Fruit fly (Drosophila melanogaster) whole organism, embryonic: ENCODE measurements around the gene TpnC25D.
A peak's percentile ranks its signal among the peaks of the same experiment; 100 is the strongest.

Source experiments
- Ada2b ChIP-seq: fragments of 200-800 bp; sonication (Bioruptor generic); IDR thresholded peaks from 2 replicates; pipeline ENCODE4 v1.3.6; 2022; ENCODE audit warnings: missing biosample characterization, missing genetic modification characterization
- Awh ChIP-seq: fragments of 200-800 bp; sonication (Bioruptor generic); IDR thresholded peaks from 2 replicates; pipeline ENCODE4, ENCODE4 v1.3.6; 2022; ENCODE audit warnings: missing biosample characterization, missing genetic modification characterization
- CG10366 ChIP-seq: fragments of 200-800 bp; sonication (Bioruptor generic); IDR thresholded peaks from 2 replicates; pipeline ENCODE4 v1.3.6; 2022; ENCODE audit warnings: missing biosample characterization, missing genetic modification characterization
- CG15011 ChIP-seq: fragments of 200-800 bp; sonication (Bioruptor generic); optimal IDR thresholded peaks from 3 replicates; lab custom pipeline; 2018; ENCODE audit warnings: missing biosample characterization, mild to moderate bottlenecking, missing genetic modification characterization
- CG17829 ChIP-seq: fragments of 200-800 bp; optimal IDR thresholded peaks from 2 replicates; lab custom pipeline; 2019; ENCODE audit warnings: missing biosample characterization, mild to moderate bottlenecking, missing genetic modification characterization, moderate library complexity
- CG2129 ChIP-seq: fragments of 200-800 bp; sonication (Bioruptor generic); IDR thresholded peaks from 2 replicates; pipeline ENCODE4 v1.3.6; 2022; ENCODE audit warnings: missing biosample characterization, missing genetic modification characterization; ENCODE audit not compliant: partially characterized antibody
- CG3163 ChIP-seq: fragments of 200-800 bp; sonication (Bioruptor generic); optimal IDR thresholded peaks from 3 replicates; lab custom pipeline; 2016; ENCODE audit warnings: missing biosample characterization, missing genetic modification characterization
- CG32772 ChIP-seq: fragments of 200-800 bp; sonication (Bioruptor generic); IDR thresholded peaks from 2 replicates; pipeline ENCODE4 v1.3.6; 2022; ENCODE audit warnings: missing biosample characterization, missing genetic modification characterization
- CG33213 ChIP-seq: fragments of 200-800 bp; sonication (Bioruptor generic); optimal IDR thresholded peaks from 3 replicates; lab custom pipeline; 2016; ENCODE audit warnings: missing biosample characterization, missing genetic modification characterization
- CG3847 ChIP-seq: fragments of 200-800 bp; sonication (Bioruptor generic); IDR thresholded peaks from 2 replicates; pipeline ENCODE4 v1.3.6; 2022; ENCODE audit warnings: missing biosample characterization, missing genetic modification characterization
- CG4328 ChIP-seq: fragments of 200-800 bp; sonication (Bioruptor generic); optimal IDR thresholded peaks from 3 replicates; lab custom pipeline; 2017; ENCODE audit warnings: missing biosample characterization, missing genetic modification reagents, missing genetic modification characterization
- CG7357 ChIP-seq: fragments of 200-800 bp; sonication (Bioruptor generic); IDR thresholded peaks from 3 replicates; pipeline ENCODE4 v1.3.6; 2022; ENCODE audit warnings: missing biosample characterization, missing genetic modification characterization
- CG7786 ChIP-seq: fragments of 200-800 bp; sonication (Bioruptor generic); optimal IDR thresholded peaks from 2 replicates; lab custom pipeline; 2016; ENCODE audit warnings: missing biosample characterization, missing genetic modification characterization
- CG7987 ChIP-seq: fragments of 200-800 bp; sonication (Bioruptor generic); optimal IDR thresholded peaks from 2 replicates; lab custom pipeline; 2018; ENCODE audit warnings: missing biosample characterization, mild to moderate bottlenecking, missing genetic modification characterization, moderate library complexity
- CG8290 ChIP-seq, 3 experiments: fragments of 200-800 bp; sonication (Bioruptor generic); optimal IDR thresholded peaks; 2 replicates each; lab custom pipeline; 2016 to 2019; ENCODE audit warnings: missing biosample characterization in 3 of 3, missing genetic modification characterization in 3 of 3, mild to moderate bottlenecking in 2 of 3, moderate library complexity in 1 of 3
- CG8765 ChIP-seq: fragments of 200-800 bp; sonication (Bioruptor generic); IDR thresholded peaks from 2 replicates; pipeline ENCODE4 v1.3.6; 2022; ENCODE audit warnings: missing biosample characterization, missing genetic modification characterization
- CG9817 ChIP-seq: fragments of 200-800 bp; sonication (Bioruptor generic); optimal IDR thresholded peaks from 2 replicates; lab custom pipeline; 2018; ENCODE audit warnings: missing biosample characterization, mild to moderate bottlenecking, missing genetic modification characterization, moderate library complexity
- Camta ChIP-seq: fragments of 200-800 bp; sonication (Bioruptor generic); optimal IDR thresholded peaks from 2 replicates; lab custom pipeline; 2016; ENCODE audit warnings: missing biosample characterization, missing genetic modification characterization
- D ChIP-seq, 2 experiments: fragments of 200-800 bp in 1 of 2; fragments of >200 bp in 1 of 2; sonication (Bioruptor generic) in 1 of 2; optimal IDR thresholded peaks; 2 replicates in 1 of 2; 3 replicates in 1 of 2; lab custom pipeline; 2017; ENCODE audit warnings: mild to moderate bottlenecking in 1 of 2, missing biosample characterization in 1 of 2, missing genetic modification characterization in 1 of 2, missing genetic modification reagents in 1 of 2
- ERR ChIP-seq: fragments of 200-800 bp; sonication (Bioruptor generic); optimal IDR thresholded peaks from 2 replicates; lab custom pipeline; 2016; ENCODE audit warnings: missing biosample characterization, missing genetic modification characterization
- Fer2 ChIP-seq: fragments of 200-800 bp; sonication (Bioruptor generic); optimal IDR thresholded peaks from 2 replicates; lab custom pipeline; 2018; ENCODE audit warnings: missing biosample characterization, mild to moderate bottlenecking, missing genetic modification characterization, moderate library complexity
- HHEX ChIP-seq: fragments of 200-800 bp; sonication (Bioruptor generic); optimal IDR thresholded peaks from 3 replicates; lab custom pipeline; 2017; ENCODE audit warnings: missing biosample characterization, mild to moderate bottlenecking, missing genetic modification characterization, missing genetic modification reagents
- Hand ChIP-seq: fragments of 200-800 bp; sonication (Bioruptor generic); optimal IDR thresholded peaks from 2 replicates; lab custom pipeline; 2017; ENCODE audit warnings: mild to moderate bottlenecking, missing biosample characterization, missing genetic modification reagents, missing genetic modification characterization
- Hmr ChIP-seq: fragments of 200-800 bp; sonication (Bioruptor generic); optimal IDR thresholded peaks from 3 replicates; lab custom pipeline; 2017; ENCODE audit warnings: mild to moderate bottlenecking, missing biosample characterization, missing genetic modification reagents, missing genetic modification characterization
- Hr51 ChIP-seq, 2 experiments: fragments of 200-800 bp; sonication (Bioruptor generic); optimal IDR thresholded peaks; 2 replicates in 1 of 2; 3 replicates in 1 of 2; lab custom pipeline; 2016 to 2018; ENCODE audit warnings: missing biosample characterization in 2 of 2, missing genetic modification characterization in 2 of 2, mild to moderate bottlenecking in 1 of 2, moderate library complexity in 1 of 2
- MESR4 ChIP-seq: fragments of 200-800 bp; sonication (Bioruptor generic); optimal IDR thresholded peaks from 2 replicates; lab custom pipeline; 2018; ENCODE audit warnings: missing biosample characterization, mild to moderate bottlenecking, missing genetic modification characterization, moderate library complexity
- NfI ChIP-seq: fragments of 200-800 bp; sonication (Bioruptor generic); optimal IDR thresholded peaks from 3 replicates; lab custom pipeline; 2018; ENCODE audit warnings: missing biosample characterization, mild to moderate bottlenecking, missing genetic modification characterization, moderate library complexity
- Sox102F ChIP-seq: fragments of 200-800 bp; sonication (Bioruptor generic); optimal IDR thresholded peaks from 2 replicates; lab custom pipeline; 2018; ENCODE audit warnings: missing biosample characterization, mild to moderate bottlenecking, missing genetic modification characterization, moderate library complexity
- Usf ChIP-seq: fragments of 200-800 bp; sonication (Bioruptor generic); optimal IDR thresholded peaks from 2 replicates; lab custom pipeline; 2017; ENCODE audit warnings: missing genotype, missing biosample characterization, missing genetic modification characterization
- bsh ChIP-seq, 2 experiments: fragments of 200-800 bp; sonication (Bioruptor generic); optimal IDR thresholded peaks; 2 replicates each; lab custom pipeline; 2017 to 2018; ENCODE audit warnings: mild to moderate bottlenecking in 2 of 2, missing biosample characterization in 2 of 2, missing genetic modification characterization in 2 of 2, moderate library complexity in 1 of 2
- crol ChIP-seq: fragments of 200-800 bp; sonication (Bioruptor generic); IDR thresholded peaks from 2 replicates; pipeline ENCODE4 v1.3.6; 2022; ENCODE audit warnings: missing biosample characterization, missing genetic modification characterization
- dati ChIP-seq: fragments of 200-800 bp; sonication (Bioruptor generic); IDR thresholded peaks from 2 replicates; pipeline ENCODE4 v1.3.6; 2022; ENCODE audit warnings: missing biosample characterization, missing genetic modification characterization
- dysf ChIP-seq: fragments of 200-800 bp; sonication (Bioruptor generic); IDR thresholded peaks from 3 replicates; pipeline ENCODE4 v1.3.6; 2022; ENCODE audit warnings: missing biosample characterization, missing genetic modification characterization
- gsb-n ChIP-seq: fragments of 200-800 bp; sonication (Bioruptor generic); optimal IDR thresholded peaks from 3 replicates; lab custom pipeline; 2018; ENCODE audit warnings: missing biosample characterization, mild to moderate bottlenecking, missing genetic modification characterization
- h ChIP-seq: fragments of >200 bp; optimal IDR thresholded peaks from 2 replicates; lab custom pipeline; 2017
- jing ChIP-seq: fragments of 200-800 bp; sonication (Bioruptor generic); optimal IDR thresholded peaks from 2 replicates; lab custom pipeline; 2018; ENCODE audit warnings: missing biosample characterization, mild to moderate bottlenecking, missing genetic modification characterization
- jumu ChIP-seq: fragments of 200-800 bp; sonication (Bioruptor generic); optimal IDR thresholded peaks from 3 replicates; lab custom pipeline; 2016; ENCODE audit warnings: missing biosample characterization, missing genetic modification characterization
- lbe ChIP-seq: fragments of 200-800 bp; sonication (Bioruptor generic); optimal IDR thresholded peaks from 2 replicates; lab custom pipeline; 2016; ENCODE audit warnings: missing biosample characterization, mild to moderate bottlenecking, missing genetic modification characterization
- lov ChIP-seq, 2 experiments: fragments of 200-800 bp in 1 of 2; fragments of >200 bp in 1 of 2; sonication (Bioruptor generic) in 1 of 2; IDR thresholded peaks in 1 of 2; optimal IDR thresholded peaks in 1 of 2; 2 replicates in 1 of 2; 3 replicates in 1 of 2; pipeline versions ENCODE4 v1.3.6 to Lab custom; 2017 to 2022; ENCODE audit warnings: missing biosample characterization in 1 of 2, missing genetic modification characterization in 1 of 2
- ranshi ChIP-seq: fragments of 200-800 bp; sonication (Bioruptor generic); IDR thresholded peaks from 2 replicates; pipeline ENCODE4 v1.3.6; 2022; ENCODE audit warnings: missing biosample characterization, missing genetic modification characterization
- salm ChIP-seq: fragments of 200-800 bp; sonication (Bioruptor generic); optimal IDR thresholded peaks from 2 replicates; lab custom pipeline; 2018; ENCODE audit warnings: missing biosample characterization, mild to moderate bottlenecking, missing genetic modification characterization
- sens-2 ChIP-seq: fragments of 200-800 bp; sonication (Bioruptor generic); IDR thresholded peaks from 2 replicates; pipeline ENCODE4 v1.3.6; 2022; ENCODE audit warnings: missing biosample characterization, missing genetic modification characterization
- seq ChIP-seq: fragments of 200-800 bp; sonication (Bioruptor generic); IDR thresholded peaks from 2 replicates; pipeline ENCODE4 v1.3.6; 2022; ENCODE audit warnings: missing biosample characterization, missing genetic modification characterization
- sr ChIP-seq: fragments of 200-800 bp; sonication (Bioruptor generic); IDR thresholded peaks from 3 replicates; pipeline ENCODE4 v1.3.6; 2022; ENCODE audit warnings: missing biosample characterization, missing genetic modification characterization
- toy ChIP-seq: fragments of 200-800 bp; sonication (Bioruptor generic); IDR thresholded peaks from 2 replicates; pipeline ENCODE4 v1.3.6; 2022; ENCODE audit warnings: missing biosample characterization, missing genetic modification characterization
- trh ChIP-seq: fragments of 200-800 bp; sonication (Bioruptor generic); optimal IDR thresholded peaks from 2 replicates; lab custom pipeline; 2016; ENCODE audit warnings: missing biosample characterization, missing genetic modification characterization
- unpg ChIP-seq: fragments of 200-800 bp; sonication (Bioruptor generic); optimal IDR thresholded peaks from 3 replicates; lab custom pipeline; 2018; ENCODE audit warnings: missing biosample characterization, mild to moderate bottlenecking, missing genetic modification characterization, moderate library complexity
- wdn ChIP-seq: fragments of 200-800 bp; sonication (Bioruptor generic); IDR thresholded peaks from 2 replicates; pipeline ENCODE4 v1.3.6; 2022; ENCODE audit warnings: missing biosample characterization, missing genetic modification characterization
- wor ChIP-seq: fragments of 200-800 bp; sonication (Bioruptor generic); IDR thresholded peaks from 2 replicates; pipeline ENCODE4 v1.3.6; 2022; ENCODE audit warnings: missing biosample characterization, missing genetic modification characterization

TpnC25D gene

DNA sequence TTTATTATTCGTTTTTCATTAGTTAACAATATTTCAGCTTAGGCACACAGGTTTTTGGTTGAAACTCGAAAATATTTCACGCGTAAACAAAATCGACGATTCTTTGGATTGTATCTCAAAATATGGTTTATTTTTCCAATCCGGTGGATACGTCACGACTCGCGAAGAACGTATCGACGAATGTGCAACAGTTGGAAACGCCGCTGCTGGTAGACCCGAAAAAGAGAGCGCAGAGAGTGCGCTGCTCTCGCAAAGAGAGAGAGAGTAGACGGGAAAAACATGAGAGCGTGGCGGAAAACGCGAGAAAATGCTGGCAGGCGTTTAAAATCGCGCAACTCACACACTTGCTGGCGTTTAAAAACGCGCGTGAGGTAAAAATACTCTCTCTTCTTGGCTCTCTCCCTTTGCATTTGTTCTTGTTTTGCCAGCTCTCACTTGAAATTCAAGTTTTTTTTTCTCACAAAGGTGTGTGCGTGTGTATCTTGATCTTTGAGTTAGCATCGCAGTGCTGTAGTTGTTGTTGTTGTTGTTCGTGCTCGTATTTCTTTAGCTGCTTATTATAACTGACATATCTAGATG lies 20.8 kb downstream of the TpnC25D start (continued):
- TF ChIP-seq bsh (GFP tag; optimal IDR thresholded peaks at IDR 0.05; lab: Kevin White, UChicago) (peak in 1 of 2 experiments; percentile 66), Awh (0 out of 2 replicates have a peak, but pooled peaks have one; percentile 23), dati (GFP tag; lab: Robert Waterston, UW) (no peak), toy (no peak), jumu (GFP tag; lab: Kevin White, UChicago) (no peak), CG4328 (GFP tag; lab: Kevin White, UChicago) (no peak), HHEX (no peak), salm (tag; lab: Kevin White, UChicago) (no peak), Camta (no peak), jing (GFP tag; lab: Kevin White, UChicago) (no peak), Hr51 (GFP tag; optimal IDR thresholded peaks at IDR 0.05; lab: Kevin White, UChicago) (no peak), Usf (GFP tag; lab: Kevin White, UChicago) (no peak), Sox102F (no peak), CG3847 (no peak), CG10366 (GFP tag; lab: Robert Waterston, UW) (no peak), CG33213 (GFP tag; lab: Kevin White, UChicago) (no peak), CG8290 (GFP tag; optimal IDR thresholded peaks at IDR 0.05; lab: Kevin White, UChicago) (no peak), CG8290 (tag; optimal IDR thresholded peaks at IDR 0.05; lab: Kevin White, UChicago) (peak in 1 of 2 experiments; percentile 46), gsb-n (tag; lab: Kevin White, UChicago) (peak; percentile 23), CG2129 (GFP tag; lab: Robert Waterston, UW) (peak; percentile 15; the same call in 1 of the 2 replicates), D (optimal IDR thresholded peaks at IDR 0.05; lab: Kevin White, UChicago) (no peak), D (GFP tag; optimal IDR thresholded peaks at IDR 0.05; lab: Kevin White, UChicago) (no peak), sens-2 (GFP tag; lab: Robert Waterston, UW) (no peak), Hand (GFP tag; lab: Kevin White, UChicago) (no peak), lbe (GFP tag; lab: Kevin White, UChicago) (peak; percentile 75), Ada2b (GFP tag; lab: Robert Waterston, UW) (no peak), CG9817 (tag; lab: Kevin White, UChicago) (no peak), NfI (GFP tag; lab: Kevin White, UChicago) (no peak), ERR (GFP tag; lab: Kevin White, UChicago) (no peak), CG8765 (GFP tag; lab: Robert Waterston, UW) (no peak), CG17829 (peak; percentile 10), lov (optimal IDR thresholded peaks at IDR 0.05; lab: Kevin White, UChicago) (no peak), lov (GFP tag; IDR thresholded peaks at IDR 0.05; lab: Robert Waterston, UW) (no peak), wdn (GFP tag; lab: Robert Waterston, UW) (no peak), CG3163 (GFP tag; lab: Kevin White, UChicago) (peak; percentile 66), CG7357 (GFP tag; lab: Robert Waterston, UW) (no peak), CG15011 (GFP tag; lab: Kevin White, UChicago) (no peak), ranshi (GFP tag; lab: Robert Waterston, UW) (no peak; the same call in 1 of the 2 replicates), Hmr (GFP tag; lab: Kevin White, UChicago) (peak; percentile 25), h (no peak), MESR4 (no peak), CG7987 (no peak), wor (GFP tag; lab: Robert Waterston, UW) (no peak), Fer2 (tag; lab: Kevin White, UChicago) (no peak), dysf (GFP tag; lab: Robert Waterston, UW) (no peak), CG7786 (GFP tag; lab: Kevin White, UChicago) (no peak), CG32772 (GFP tag; lab: Robert Waterston, UW) (peak; percentile 32; the same call in 1 of the 2 replicates), sr (GFP tag; lab: Robert Waterston, UW) (no peak), seq (peak; percentile 37; the same call in 1 of the 2 replicates), trh (GFP tag; lab: Kevin White, UChicago) (no peak), unpg (GFP tag; lab: Kevin White, UChicago) (peak; percentile 2), crol (no peak)
